Worm (Caenorhabditis elegans) whole organism, young adult: Measurements from ENCODE around the gene C34B4.3.

Experiments
- B0019.2 ChIP-seq: fragments of 200-800 bp; sonication (Bioruptor generic); conservative IDR thresholded peaks from 2 replicates; pipeline ENCODE4 v1.3.6; 2022; ENCODE audit warnings: missing genetic modification reagents, missing genetic modification characterization, missing compliant biosample characterization
- B0261.1 ChIP-seq: sonication (generic microtip); optimal IDR thresholded peaks from 2 replicates; lab custom pipeline; 2016; ENCODE audit warnings: mild to moderate bottlenecking, missing genetic modification characterization, moderate library complexity, missing compliant biosample characterization
- D2030.7 ChIP-seq: fragments of 200-800 bp; sonication (Bioruptor generic); IDR thresholded peaks from 2 replicates; pipeline ENCODE4 v1.3.6; 2022; ENCODE audit warnings: missing genetic modification reagents, missing genetic modification characterization, missing compliant biosample characterization
- F33H1.4 ChIP-seq: fragments of 200-800 bp; sonication (Bioruptor generic); IDR thresholded peaks from 2 replicates; pipeline ENCODE4 v1.3.6; 2022; ENCODE audit warnings: missing genetic modification reagents, missing genetic modification characterization, missing compliant biosample characterization
- F49E8.2 ChIP-seq: sonication (generic microtip); optimal IDR thresholded peaks from 3 replicates; lab custom pipeline; 2017; ENCODE audit warnings: missing genetic modification characterization, mild to moderate bottlenecking, missing compliant biosample characterization, antibody characterized with exemption, moderate library complexity; ENCODE audit not compliant: insufficient read depth
- F52B5.7 ChIP-seq: sonication (generic microtip); optimal IDR thresholded peaks from 2 replicates; lab custom pipeline; 2016; ENCODE audit warnings: mild to moderate bottlenecking, missing genetic modification characterization, missing compliant biosample characterization
- K12H6.12 ChIP-seq: fragments of 200-800 bp; sonication (Bioruptor generic); optimal IDR thresholded peaks from 2 replicates; lab custom pipeline; 2018; ENCODE audit warnings: mild to moderate bottlenecking, missing genetic modification characterization, missing compliant biosample characterization
- T26A5.8 ChIP-seq: sonication (generic microtip); optimal IDR thresholded peaks from 2 replicates; lab custom pipeline; 2016; ENCODE audit warnings: missing genetic modification characterization, missing compliant biosample characterization
- Y53G8AR.9 ChIP-seq: fragments of 200-800 bp; sonication (Bioruptor generic); conservative IDR thresholded peaks from 2 replicates; pipeline ENCODE4 v1.3.6; 2022; ENCODE audit warnings: missing genetic modification reagents, missing genetic modification characterization, missing compliant biosample characterization
- Y56A3A.18 ChIP-seq: fragments of 200-800 bp; sonication (Bioruptor generic); IDR thresholded peaks from 2 replicates; pipeline ENCODE4 v1.3.6; 2022; ENCODE audit warnings: missing genetic modification reagents, missing genetic modification characterization, missing compliant biosample characterization
- Y79H2A.3 ChIP-seq: fragments of 200-800 bp; sonication (Bioruptor generic); conservative IDR thresholded peaks from 2 replicates; pipeline ENCODE4 v1.3.6; 2022; ENCODE audit warnings: missing genetic modification reagents, missing genetic modification characterization, missing compliant biosample characterization
- ZK185.1 ChIP-seq: sonication (generic microtip); optimal IDR thresholded peaks from 2 replicates; lab custom pipeline; 2016; ENCODE audit warnings: mild to moderate bottlenecking, missing genetic modification characterization, missing compliant biosample characterization; ENCODE audit not compliant: poor library complexity, severe bottlenecking
- akir-1 ChIP-seq: fragments of 200-800 bp; sonication (Bioruptor generic); optimal IDR thresholded peaks from 2 replicates; lab custom pipeline; 2018; ENCODE audit warnings: mild to moderate bottlenecking, missing genetic modification characterization, moderate library complexity, missing compliant biosample characterization
- aptf-3 ChIP-seq: fragments of 200-800 bp; sonication (Bioruptor generic); IDR thresholded peaks from 2 replicates; pipeline ENCODE4 v1.3.6; 2022; ENCODE audit warnings: missing genetic modification characterization, missing compliant biosample characterization
- atf-7 ChIP-seq: sonication (generic microtip); optimal IDR thresholded peaks from 2 replicates; lab custom pipeline; 2017; ENCODE audit warnings: mild to moderate bottlenecking, missing genetic modification characterization, missing compliant biosample characterization
- athp-1 ChIP-seq: sonication (generic microtip); optimal IDR thresholded peaks from 2 replicates; lab custom pipeline; 2017; ENCODE audit warnings: mild to moderate bottlenecking, missing genetic modification characterization, missing compliant biosample characterization
- bed-1 ChIP-seq: fragments of 200-800 bp; sonication (Bioruptor generic); IDR thresholded peaks from 2 replicates; pipeline ENCODE4 v1.3.6; 2022; ENCODE audit warnings: missing genetic modification reagents, missing genetic modification characterization, missing compliant biosample characterization
- cebp-2 ChIP-seq: fragments of 200-800 bp; sonication (Bioruptor generic); IDR thresholded peaks from 2 replicates; pipeline ENCODE4 v1.3.6; 2022; ENCODE audit warnings: missing genetic modification characterization, missing compliant biosample characterization
- ceh-91 ChIP-seq: fragments of 200-800 bp; sonication (Bioruptor generic); IDR thresholded peaks from 2 replicates; pipeline ENCODE4 v1.3.6; 2022; ENCODE audit warnings: missing genetic modification reagents, missing genetic modification characterization, missing compliant biosample characterization
- chd-7 ChIP-seq: sonication (generic microtip); optimal IDR thresholded peaks from 2 replicates; lab custom pipeline; 2016; ENCODE audit warnings: mild to moderate bottlenecking, missing genetic modification characterization, moderate library complexity, missing compliant biosample characterization
- dox-1 ChIP-seq: fragments of 200-800 bp; sonication (Bioruptor generic); IDR thresholded peaks from 2 replicates; pipeline ENCODE4 v1.3.6; 2022; ENCODE audit warnings: missing genetic modification reagents, missing genetic modification characterization, missing compliant biosample characterization
- dpl-1 ChIP-seq: fragments of 150-350 bp; optimal IDR thresholded peaks from 2 replicates; lab custom pipeline; 2014; ENCODE audit warnings: missing biosample characterization, missing genetic modification reagents, missing genetic modification characterization
- egl-44 ChIP-seq: fragments of 200-800 bp; sonication (Bioruptor generic); IDR thresholded peaks from 2 replicates; pipeline ENCODE4 v1.3.6; 2022; ENCODE audit warnings: missing genetic modification reagents, missing genetic modification characterization, missing compliant biosample characterization
- egrh-3 ChIP-seq: fragments of 200-800 bp; sonication (Bioruptor generic); IDR thresholded peaks from 2 replicates; pipeline ENCODE4 v1.3.6; 2022; ENCODE audit warnings: missing genetic modification reagents, missing genetic modification characterization, missing compliant biosample characterization
- him-1 ChIP-seq: sonication (generic microtip); optimal IDR thresholded peaks from 2 replicates; lab custom pipeline; 2016; ENCODE audit warnings: missing genotype, missing genetic modification reagents, missing genetic modification characterization, missing compliant biosample characterization
- hmg-1.2 ChIP-seq: fragments of 200-800 bp; sonication (Bioruptor generic); IDR thresholded peaks from 2 replicates; pipeline ENCODE4 v1.3.6; 2022; ENCODE audit warnings: missing genetic modification reagents, missing genetic modification characterization, missing compliant biosample characterization
- lin-26 ChIP-seq: fragments of 200-800 bp; sonication (Bioruptor generic); IDR thresholded peaks from 2 replicates; pipeline ENCODE4 v1.3.6; 2022; ENCODE audit warnings: missing genetic modification reagents, missing genetic modification characterization, missing compliant biosample characterization
- lin-54 ChIP-seq: fragments of 200-800 bp; sonication (Bioruptor generic); optimal IDR thresholded peaks from 2 replicates; lab custom pipeline; 2018; ENCODE audit warnings: mild to moderate bottlenecking, missing genetic modification characterization, missing compliant biosample characterization
- lsy-27 ChIP-seq: sonication (generic microtip); optimal IDR thresholded peaks from 2 replicates; lab custom pipeline; 2017; ENCODE audit warnings: missing genetic modification characterization, mild to moderate bottlenecking, missing compliant biosample characterization, antibody characterized with exemption, missing genotype, borderline replicate concordance; ENCODE audit not compliant: insufficient read depth
- nfya-1 ChIP-seq: sonication (generic microtip); optimal IDR thresholded peaks from 2 replicates; lab custom pipeline; 2017; ENCODE audit warnings: antibody characterized with exemption, missing compliant biosample characterization, missing genetic modification characterization, borderline replicate concordance; ENCODE audit not compliant: insufficient read depth
- nfya-2 ChIP-seq: fragments of 200-800 bp; sonication (Bioruptor generic); IDR thresholded peaks from 2 replicates; pipeline ENCODE4 v1.3.6; 2022; ENCODE audit warnings: missing genetic modification reagents, missing genetic modification characterization, missing compliant biosample characterization
- nhr-179 ChIP-seq: sonication (generic microtip); optimal IDR thresholded peaks from 2 replicates; lab custom pipeline; 2016; ENCODE audit warnings: mild to moderate bottlenecking, missing genetic modification characterization, missing compliant biosample characterization
- pha-4 ChIP-seq: fragments of 150-350 bp; sonication (generic microtip); optimal IDR thresholded peaks from 2 replicates; lab custom pipeline; 2014; ENCODE audit warnings: missing biosample characterization, missing genetic modification reagents, missing genetic modification characterization
- rec-8 ChIP-seq, 2 experiments: sonication (generic microtip); optimal IDR thresholded peaks; 2 replicates each; lab custom pipeline; 2016; ENCODE audit warnings: mild to moderate bottlenecking in 2 of 2, missing genetic modification characterization in 2 of 2, missing genetic modification reagents in 2 of 2, missing genotype in 2 of 2, missing biosample characterization in 1 of 2, missing compliant biosample characterization in 1 of 2, moderate library complexity in 1 of 2
- snpc-3.4 ChIP-seq: sonication (generic microtip); optimal IDR thresholded peaks from 2 replicates; lab custom pipeline; 2017; ENCODE audit warnings: missing genetic modification characterization, mild to moderate bottlenecking, missing compliant biosample characterization, antibody characterized with exemption, moderate library complexity, missing genotype, missing genetic modification reagents
- somi-1 ChIP-seq: fragments of 200-800 bp; sonication (Bioruptor generic); optimal IDR thresholded peaks from 2 replicates; lab custom pipeline; 2018; ENCODE audit warnings: mild to moderate bottlenecking, missing genetic modification characterization, missing compliant biosample characterization
- sptf-2 ChIP-seq: fragments of 200-800 bp; sonication (Bioruptor generic); optimal IDR thresholded peaks from 2 replicates; lab custom pipeline; 2018; ENCODE audit warnings: mild to moderate bottlenecking, missing genetic modification characterization, missing compliant biosample characterization
- tlf-1 ChIP-seq: fragments of 200-800 bp; sonication (Bioruptor generic); optimal IDR thresholded peaks from 2 replicates; lab custom pipeline; 2018; ENCODE audit warnings: mild to moderate bottlenecking, missing genetic modification characterization, missing compliant biosample characterization
- unc-130 ChIP-seq: sonication (generic microtip); optimal IDR thresholded peaks from 2 replicates; lab custom pipeline; 2016; ENCODE audit warnings: missing genetic modification reagents, missing genetic modification characterization, missing compliant biosample characterization
- ztf-26 ChIP-seq: sonication (generic microtip); optimal IDR thresholded peaks from 2 replicates; lab custom pipeline; 2017; ENCODE audit warnings: missing genetic modification characterization, missing compliant biosample characterization

Gene C34B4.3

DNA sequence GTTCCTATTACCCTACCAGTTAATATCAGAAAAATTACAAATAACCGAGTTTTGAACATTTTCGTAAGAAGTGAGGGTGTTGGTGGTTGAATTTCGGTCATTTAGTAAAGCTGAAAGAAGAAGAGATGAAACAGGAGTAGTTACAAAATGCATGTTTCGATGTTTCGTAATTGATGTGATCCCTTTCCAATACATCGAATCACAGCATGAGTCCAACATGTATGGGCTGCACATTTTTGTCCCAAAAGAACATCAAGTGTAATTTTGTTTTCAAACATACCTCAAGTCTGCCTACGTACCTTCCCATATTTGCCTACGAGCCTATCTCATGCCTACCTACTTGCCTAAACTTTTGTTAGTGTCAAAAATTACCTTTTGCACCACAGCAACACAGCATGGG is 34.5 kb downstream of the C34B4.3 start, which contains the start of gene W07G4.2:
W07G4.2 (minus strand) TSS at position 101 of the 400 bp plus-strand sequence.
- TF ChIP-seq cebp-2 (GFP tag; lab: Robert Waterston, UW) (no peak), Y79H2A.3 (GFP tag; lab: Robert Waterston, UW) (no peak)
- TF ChIP-seq, all 124 proteins: peak for 0

ce11 chrV:13034604-13035003 is 36.3 kb downstream of the C34B4.3 start, which contains the start of gene W07G4.7:
W07G4.7 (minus strand) TSS chrV:13034704.
- TF ChIP-seq egrh-3 (no peak), unc-130 (no peak)

ce11 chrV:13033223-13033622 is 37.7 kb downstream of the C34B4.3 start, which contains the start of gene W07G4.1:
W07G4.1 (plus strand) TSS chrV:13033523.
- no peak for TF ChIP-seq cebp-2 (GFP tag; lab: Robert Waterston, UW)
- no peak for TF ChIP-seq lsy-27 (tag; lab: Kevin White, UChicago)
- no peak for TF ChIP-seq ZK185.1 (tag; lab: Kevin White, UChicago)
- TF ChIP-seq lin-26 (GFP tag; lab: Robert Waterston, UW) = no peak
- no peak for TF ChIP-seq Y56A3A.18
- TF ChIP-seq ztf-26 (tag; lab: Kevin White, UChicago) = no peak
- TF ChIP-seq ceh-91 (GFP tag; lab: Robert Waterston, UW) = no peak
- no peak for TF ChIP-seq dpl-1 (GFP tag; lab: Kevin White, UChicago)
- no peak for TF ChIP-seq snpc-3.4 (tag; lab: Kevin White, UChicago)
- no peak for TF ChIP-seq sptf-2
- TF ChIP-seq B0019.2 (GFP tag; lab: Robert Waterston, UW) = no peak
- no peak for TF ChIP-seq pha-4 (tag; lab: Kevin White, UChicago)

- no peak for TF ChIP-seq D2030.7
- TF ChIP-seq, all 124 proteins: peak for 0
Measured at ce11 chrV:13028871-13029270, 42.1 kb downstream of the C34B4.3 start.

- no peak for TF ChIP-seq athp-1
- no peak for TF ChIP-seq T26A5.8 (tag; lab: Kevin White, UChicago)
- TF ChIP-seq atf-7 (tag; lab: Kevin White, UChicago) = no peak
- TF ChIP-seq somi-1 (GFP tag; lab: Kevin White, UChicago) = no peak
- TF ChIP-seq aptf-3 (GFP tag; lab: Robert Waterston, UW) = no peak
- no peak for TF ChIP-seq B0019.2 (GFP tag; lab: Robert Waterston, UW)
- TF ChIP-seq hmg-1.2 (GFP tag; lab: Robert Waterston, UW) = peak; percentile 32; the same call in 1 of the 2 replicates
- TF ChIP-seq chd-7 (tag; lab: Kevin White, UChicago) = no peak
- TF ChIP-seq unc-130 = no peak
- TF ChIP-seq akir-1 = no peak
- no peak for TF ChIP-seq K12H6.12 (tag; lab: Kevin White, UChicago)
- no peak for TF ChIP-seq nhr-179 (tag; lab: Kevin White, UChicago)
- TF ChIP-seq him-1 (tag; lab: Kevin White, UChicago) = peak; percentile 41
- TF ChIP-seq dox-1 (GFP tag; lab: Robert Waterston, UW) = 0 out of 2 replicates have a peak, but pooled peaks have one; percentile 17
- no peak for TF ChIP-seq tlf-1 (GFP tag; lab: Kevin White, UChicago)
- TF ChIP-seq F49E8.2 (tag; lab: Kevin White, UChicago) = no peak
- no peak for TF ChIP-seq nfya-1
- no peak for TF ChIP-seq nfya-2 (GFP tag; lab: Robert Waterston, UW)
- TF ChIP-seq B0261.1 (tag; lab: Kevin White, UChicago) = peak; percentile 61
- TF ChIP-seq F33H1.4 (GFP tag; lab: Robert Waterston, UW) = no peak
- TF ChIP-seq lin-54 = no peak
- TF ChIP-seq bed-1 (GFP tag; lab: Robert Waterston, UW) = no peak
- no peak for TF ChIP-seq Y53G8AR.9 (GFP tag; lab: Robert Waterston, UW)
- no peak for TF ChIP-seq F52B5.7 (tag; lab: Kevin White, UChicago)
- TF ChIP-seq rec-8 (tag; optimal IDR thresholded peaks at IDR 0.05; lab: Kevin White, UChicago) = peak in 1 of 2 experiments; percentile 14
- TF ChIP-seq egl-44 = no peak
Measured at ce11 chrV:13026631-13027299, 44.2 kb downstream of the C34B4.3 start.
